Fruit fly (Drosophila melanogaster): ENCODE data around the gene CG3071.
A peak's percentile ranks its signal among the peaks of the same experiment; 100 is the strongest.

The CG3071 gene

dm6 chrX:2262511-2262910, at the start of gene CG3071, which contains the start of gene temp:
Gene CG3071 (plus strand): TSS chrX:2262837.
Gene temp (minus strand): TSS chrX:2262515.
- no peak for TF ChIP-seq CG8478 (optimal IDR thresholded peaks at IDR 0.05)
- no peak for TF ChIP-seq CTCF (optimal IDR thresholded peaks at IDR 0.05)

dm6 chrX:2213759-2214406, 48.8 kb upstream of the CG3071 start, which contains the start of gene SmydA-8:
Gene SmydA-8 (minus strand): TSS chrX:2213809.
- no peak for TF ChIP-seq CG8478 (optimal IDR thresholded peaks at IDR 0.05)
- TF ChIP-seq CTCF (optimal IDR thresholded peaks at IDR 0.05) = no peak

dm6 chrX:2218455-2218854, 44.2 kb upstream of the CG3071 start:
- TF ChIP-seq CG8478 (optimal IDR thresholded peaks at IDR 0.05) (no peak), CTCF (optimal IDR thresholded peaks at IDR 0.05) (no peak)

- TF ChIP-seq CG8478 (optimal IDR thresholded peaks at IDR 0.05) (no peak), CTCF (optimal IDR thresholded peaks at IDR 0.05) (no peak)
Observed at dm6 chrX:2219246-2219645, 43.4 kb upstream of the CG3071 start.

- TF ChIP-seq CG8478 (optimal IDR thresholded peaks at IDR 0.05) (no peak), CTCF (optimal IDR thresholded peaks at IDR 0.05) (no peak)
Observed at dm6 chrX:2219899-2220298, 42.7 kb upstream of the CG3071 start.

- TF ChIP-seq CG8478 (optimal IDR thresholded peaks at IDR 0.05) (no peak), CTCF (optimal IDR thresholded peaks at IDR 0.05) (no peak)
Observed at dm6 chrX:2221598-2221997, 41.0 kb upstream of the CG3071 start.

dm6 chrX:2222181-2222790, 40.4 kb upstream of the CG3071 start, which contains the start of gene Vinc:
Gene Vinc (minus strand): TSS chrX:2222567.
- no peak for TF ChIP-seq CTCF (optimal IDR thresholded peaks at IDR 0.05)
- no peak for TF ChIP-seq CG8478 (optimal IDR thresholded peaks at IDR 0.05)

dm6 chrX:2223454-2223853, 39.2 kb upstream of the CG3071 start, which contains the start of gene CG14052:
Gene CG14052 (plus strand): TSS chrX:2223754.
- no peak for TF ChIP-seq CTCF (optimal IDR thresholded peaks at IDR 0.05)
- no peak for TF ChIP-seq CG8478 (optimal IDR thresholded peaks at IDR 0.05)

dm6 chrX:2225138-2225537, 37.5 kb upstream of the CG3071 start, which contains the start of gene pcx:
Gene pcx (plus strand): TSS chrX:2225296.
- TF ChIP-seq CG8478 (optimal IDR thresholded peaks at IDR 0.05) (no peak), CTCF (optimal IDR thresholded peaks at IDR 0.05) (no peak)

dm6 chrX:2241842-2242241, 20.8 kb upstream of the CG3071 start, which contains the start of gene kz:
Gene kz (minus strand): TSS chrX:2242035.
- TF ChIP-seq CTCF (optimal IDR thresholded peaks at IDR 0.05) (peak in 1 of 2 experiments; percentile 19), CG8478 (optimal IDR thresholded peaks at IDR 0.05) (no peak)

dm6 chrX:2242897-2243296, 19.7 kb upstream of the CG3071 start:
- TF ChIP-seq CG8478 (optimal IDR thresholded peaks at IDR 0.05) = no peak
- TF ChIP-seq CTCF (optimal IDR thresholded peaks at IDR 0.05) = no peak

- TF ChIP-seq CTCF (optimal IDR thresholded peaks at IDR 0.05) = no peak
- no peak for TF ChIP-seq CG8478 (optimal IDR thresholded peaks at IDR 0.05)
Observed at dm6 chrX:2244753-2245152, 17.9 kb upstream of the CG3071 start.

- TF ChIP-seq CTCF (optimal IDR thresholded peaks at IDR 0.05) (no peak), CG8478 (optimal IDR thresholded peaks at IDR 0.05) (no peak)
Observed at dm6 chrX:2245931-2246330, 16.7 kb upstream of the CG3071 start, which contains the start of gene Or2a. Gene Or2a (plus strand): TSS chrX:2246231.

- TF ChIP-seq CG8478 (optimal IDR thresholded peaks at IDR 0.05) (no peak), CTCF (optimal IDR thresholded peaks at IDR 0.05) (no peak)
Observed at dm6 chrX:2249763-2250162, 12.9 kb upstream of the CG3071 start, which contains the start of gene crn. Gene crn (minus strand): TSS chrX:2249983.

dm6 chrX:2251688-2252087, 10.9 kb upstream of the CG3071 start, which contains the start of gene CG3191:
Gene CG3191 (minus strand): TSS chrX:2251993.
- no peak for TF ChIP-seq CG8478 (optimal IDR thresholded peaks at IDR 0.05)

- TF ChIP-seq CG8478 (optimal IDR thresholded peaks at IDR 0.05) = no peak
- TF ChIP-seq CTCF (optimal IDR thresholded peaks at IDR 0.05) = no peak
Observed at dm6 chrX:2254020-2254626, 8.5 kb upstream of the CG3071 start, which contains the start of gene CG3091. Gene CG3091 (minus strand): TSS chrX:2254197.

Data from S2 (cell line).